Worm (Caenorhabditis elegans): ENCODE results near the gene clec-4.

DNA sequence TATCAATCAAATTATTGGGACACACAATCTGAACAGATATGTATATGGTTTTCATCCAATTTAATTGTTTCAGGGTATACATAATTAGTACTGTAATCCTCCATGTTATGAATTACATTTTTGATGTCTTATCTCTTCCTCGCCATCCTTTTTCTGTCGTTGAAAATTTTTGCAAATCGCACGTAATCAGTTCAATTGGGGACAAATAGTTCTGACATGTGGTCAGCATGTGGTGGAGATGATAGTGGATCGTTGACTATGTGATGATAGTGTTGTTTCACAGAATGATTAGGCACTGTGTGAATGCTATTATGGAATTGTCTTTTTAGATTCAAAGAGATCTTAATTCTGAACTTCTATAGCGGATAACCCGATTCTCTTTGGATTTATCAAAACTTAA lies 34.5 kb upstream of the clec-4 start:
- TF ChIP-seq F22D6.2 (tag; optimal IDR thresholded peaks at IDR 0.05) (no peak), hmg-1.2 (GFP tag; IDR thresholded peaks at IDR 0.05) (no peak), mxl-1 (tag; optimal IDR thresholded peaks at IDR 0.05) (no peak), him-1 (tag; optimal IDR thresholded peaks at IDR 0.05) (no peak), F33H1.4 (GFP tag; IDR thresholded peaks at IDR 0.05) (no peak), F10E7.11 (tag; optimal IDR thresholded peaks at IDR 0.05) (no peak)

All from whole organism, young adult.